Worm (Caenorhabditis elegans): Measurements from ENCODE around the gene clec-64.
A peak's percentile ranks its signal among the peaks of the same experiment; 100 is the strongest.

Gene clec-64

DNA sequence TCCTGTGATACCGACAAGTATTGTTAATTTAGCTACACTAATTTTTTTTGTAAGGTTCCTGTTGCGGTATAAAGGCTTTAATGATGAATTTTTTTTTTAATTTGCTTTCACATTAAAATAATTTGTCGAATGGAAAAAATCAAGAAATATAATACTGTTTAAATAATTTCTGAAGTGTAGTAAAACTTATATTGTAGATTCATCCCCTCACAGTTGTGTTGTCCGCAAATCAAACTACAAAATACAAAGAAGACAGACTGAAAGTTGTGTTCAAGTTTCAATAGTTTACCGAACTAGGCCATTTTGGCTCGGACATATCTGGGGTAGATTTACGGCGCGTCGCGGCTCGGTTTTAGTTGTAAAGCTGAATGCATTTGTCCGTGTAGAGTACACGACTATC is 681 bp upstream of the clec-64 start:
- TF ChIP-seq dao-5 (tag; optimal IDR thresholded peaks at IDR 0.05): no peak
- no peak for TF ChIP-seq him-1 (tag; optimal IDR thresholded peaks at IDR 0.05)
- no peak for TF ChIP-seq W03F9.2 (tag; optimal IDR thresholded peaks at IDR 0.05)

DNA sequence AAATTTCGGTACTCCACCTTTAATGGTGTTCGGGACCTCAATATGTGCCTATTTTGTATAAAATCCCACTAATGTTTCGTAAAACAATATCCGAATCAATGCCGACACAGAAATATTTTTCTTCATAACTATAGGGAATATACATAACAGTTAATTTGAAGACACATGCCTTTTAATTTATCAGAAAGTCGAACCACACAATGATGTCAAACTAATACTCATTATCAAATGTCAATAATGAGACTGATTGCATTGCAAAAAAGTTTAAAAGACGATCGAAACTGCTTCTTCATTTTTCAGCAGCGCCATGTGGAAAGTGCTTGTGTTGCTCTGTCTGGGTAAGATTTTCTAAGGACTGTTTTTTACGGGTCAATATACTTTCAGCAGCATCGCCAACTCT is 3.0 kb downstream of the clec-64 start, which contains the start of gene clec-65:
Gene clec-65 (plus strand): TSS at position 301 of the 400 bp plus-strand sequence.
- TF ChIP-seq him-1 (tag; optimal IDR thresholded peaks at IDR 0.05) (no peak), dao-5 (tag; optimal IDR thresholded peaks at IDR 0.05) (no peak), W03F9.2 (tag; optimal IDR thresholded peaks at IDR 0.05) (no peak)

ce11 chrII:12904174-12904573 is 6.1 kb downstream of the clec-64 start, which contains the start of gene clec-66:
TSS of gene clec-66 (plus strand) at chrII:12904398.
- TF ChIP-seq him-1 (tag; optimal IDR thresholded peaks at IDR 0.05): no peak
- TF ChIP-seq W03F9.2 (tag; optimal IDR thresholded peaks at IDR 0.05): no peak
- no peak for TF ChIP-seq dao-5 (tag; optimal IDR thresholded peaks at IDR 0.05)

DNA sequence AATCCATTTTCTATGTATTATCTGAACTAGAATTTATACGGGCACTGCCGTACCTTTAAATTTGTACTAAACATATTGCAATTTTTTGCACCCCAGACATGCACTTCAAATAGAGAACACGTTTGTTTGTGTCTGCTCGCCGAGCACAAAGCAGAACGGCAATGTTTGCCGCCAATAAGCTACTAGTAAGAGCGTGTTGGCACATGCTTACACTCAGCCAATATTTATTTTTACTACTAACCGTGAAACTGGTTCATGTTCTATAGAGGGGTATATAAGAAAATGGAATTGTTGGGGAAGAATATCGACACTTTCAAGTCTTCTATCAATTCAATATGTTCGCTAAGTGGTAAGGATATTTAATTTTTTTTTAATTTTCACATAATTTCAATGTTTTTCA is 9.0 kb downstream of the clec-64 start, which contains the start of gene nspb-11:
Gene nspb-11 (plus strand): TSS at position 301 of the 400 bp plus-strand sequence.
- no peak for TF ChIP-seq him-1 (tag; optimal IDR thresholded peaks at IDR 0.05)
- no peak for TF ChIP-seq dao-5 (tag; optimal IDR thresholded peaks at IDR 0.05)
- TF ChIP-seq W03F9.2 (tag; optimal IDR thresholded peaks at IDR 0.05): no peak

ce11 chrII:12908779-12909178 is 10.7 kb downstream of the clec-64 start, which contains the start of gene ddn-2:
TSS of gene ddn-2 (plus strand) at chrII:12909079.
- TF ChIP-seq W03F9.2 (tag; optimal IDR thresholded peaks at IDR 0.05) (no peak), dao-5 (tag; optimal IDR thresholded peaks at IDR 0.05) (no peak), him-1 (tag; optimal IDR thresholded peaks at IDR 0.05) (no peak)

- no peak for TF ChIP-seq W03F9.2 (tag; optimal IDR thresholded peaks at IDR 0.05)
- TF ChIP-seq dao-5 (tag; optimal IDR thresholded peaks at IDR 0.05): no peak
- TF ChIP-seq him-1 (tag; optimal IDR thresholded peaks at IDR 0.05): no peak
These were observed 16.6 kb downstream of the clec-64 start, which contains the start of gene F35C5.12 for ce11 chrII:12914514-12915075. TSS of gene F35C5.12 (minus strand) at chrII:12914564.

- TF ChIP-seq him-1 (tag; optimal IDR thresholded peaks at IDR 0.05) (no peak), dao-5 (tag; optimal IDR thresholded peaks at IDR 0.05) (no peak), W03F9.2 (tag; optimal IDR thresholded peaks at IDR 0.05) (peak; percentile 65)
These were observed 21.0 kb downstream of the clec-64 start, which contains the start of the genes F58G1.2 and wago-4 for ce11 chrII:12918960-12919553. TSS of gene F58G1.2 (minus strand) at chrII:12919010. TSS of gene wago-4 (plus strand) at chrII:12919551.

DNA sequence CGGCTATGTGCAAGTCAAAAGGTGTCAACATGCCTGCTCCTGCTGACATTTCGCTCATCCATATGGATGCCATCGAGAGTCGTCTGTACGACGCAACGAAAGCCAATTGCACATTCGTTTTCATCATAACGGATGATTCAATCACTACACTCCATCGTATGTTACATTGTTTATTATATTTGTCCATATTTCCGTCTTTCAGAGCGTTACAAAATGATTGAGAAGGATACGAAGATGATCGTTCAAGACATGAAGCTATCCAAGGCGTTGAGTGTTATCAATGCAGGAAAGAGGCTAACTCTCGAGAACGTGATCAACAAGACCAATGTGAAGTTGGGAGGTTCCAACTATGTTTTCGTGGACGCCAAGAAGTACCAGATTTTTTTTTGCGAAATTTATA is 23.4 kb downstream of the clec-64 start:
- TF ChIP-seq him-1 (tag; optimal IDR thresholded peaks at IDR 0.05) (no peak), dao-5 (tag; optimal IDR thresholded peaks at IDR 0.05) (no peak), W03F9.2 (tag; optimal IDR thresholded peaks at IDR 0.05) (no peak)

ce11 chrII:12923225-12923624 is 25.2 kb downstream of the clec-64 start:
- TF ChIP-seq him-1 (tag; optimal IDR thresholded peaks at IDR 0.05) (no peak), W03F9.2 (tag; optimal IDR thresholded peaks at IDR 0.05) (no peak), dao-5 (tag; optimal IDR thresholded peaks at IDR 0.05) (no peak)

DNA sequence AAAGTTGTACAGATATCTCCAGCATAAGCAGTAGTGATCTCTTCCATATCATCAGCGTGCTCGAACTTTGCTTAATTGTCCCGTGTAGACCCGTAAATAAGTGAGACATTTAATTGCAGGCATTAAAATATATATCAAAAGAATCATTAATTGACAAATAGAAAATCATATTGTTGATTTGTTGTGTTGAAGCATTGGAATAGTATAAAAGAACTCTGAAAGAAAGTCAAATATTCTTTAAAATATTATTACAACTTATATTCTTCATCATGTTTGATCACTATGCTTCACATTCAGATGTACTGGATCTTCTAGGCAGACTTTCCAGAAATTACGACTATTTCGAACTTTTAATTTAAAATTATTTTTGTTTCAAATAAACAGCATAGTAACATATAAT is 27.5 kb downstream of the clec-64 start, which contains the start of gene F58G1.8:
Gene F58G1.8 (minus strand): TSS at position 101 of the 400 bp plus-strand sequence.
- TF ChIP-seq dao-5 (tag; optimal IDR thresholded peaks at IDR 0.05) (no peak), W03F9.2 (tag; optimal IDR thresholded peaks at IDR 0.05) (no peak), him-1 (tag; optimal IDR thresholded peaks at IDR 0.05) (no peak)

DNA sequence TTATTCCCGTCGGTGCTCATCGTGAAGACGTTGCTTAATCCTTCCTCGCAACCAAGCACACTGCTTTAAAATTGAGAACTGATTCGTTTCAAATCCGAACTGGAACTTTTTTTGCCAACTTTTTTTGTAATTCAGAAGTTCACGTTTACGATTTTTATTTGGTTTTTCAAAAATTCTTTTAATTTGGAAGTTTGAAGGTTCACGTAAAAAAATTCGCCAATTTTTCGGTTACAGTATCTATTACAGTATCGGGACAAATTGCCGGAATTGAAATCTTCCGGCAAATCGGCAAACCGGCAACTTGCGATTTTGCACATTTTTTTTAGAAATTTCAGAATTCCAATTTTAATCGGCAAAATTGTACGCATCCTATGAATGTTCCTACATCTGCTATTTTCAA is 30.2 kb downstream of the clec-64 start, which contains the start of gene F58G1.3:
Gene F58G1.3 (minus strand): TSS at position 101 of the 400 bp plus-strand sequence.
- TF ChIP-seq W03F9.2 (tag; optimal IDR thresholded peaks at IDR 0.05): no peak
- no peak for TF ChIP-seq dao-5 (tag; optimal IDR thresholded peaks at IDR 0.05)

ce11 chrII:12930138-12930537 is 32.1 kb downstream of the clec-64 start:
- TF ChIP-seq him-1 (tag; optimal IDR thresholded peaks at IDR 0.05) (no peak), W03F9.2 (tag; optimal IDR thresholded peaks at IDR 0.05) (no peak), dao-5 (tag; optimal IDR thresholded peaks at IDR 0.05) (no peak)

- TF ChIP-seq W03F9.2 (tag; optimal IDR thresholded peaks at IDR 0.05) (no peak), dao-5 (tag; optimal IDR thresholded peaks at IDR 0.05) (no peak), him-1 (tag; optimal IDR thresholded peaks at IDR 0.05) (no peak)
These were observed 33.4 kb downstream of the clec-64 start, which contains the start of gene dct-18 for ce11 chrII:12931456-12931923. TSS of gene dct-18 (plus strand) at chrII:12931873.

ce11 chrII:12935259-12935658 is 37.2 kb downstream of the clec-64 start, which contains the start of gene lips-9:
TSS of gene lips-9 (minus strand) at chrII:12935359.
- TF ChIP-seq him-1 (tag; optimal IDR thresholded peaks at IDR 0.05): no peak
- TF ChIP-seq W03F9.2 (tag; optimal IDR thresholded peaks at IDR 0.05): no peak
